Worm (Caenorhabditis elegans): ENCODE data around the gene mcm-3.

ce11 chrV:15092666-15093065 lies 33.3 kb upstream of the mcm-3 start, which contains the start of gene txt-12:
- no peak for TF ChIP-seq mep-1 (tag; optimal IDR thresholded peaks at IDR 0.05)
- no peak for TF ChIP-seq tbx-8 (GFP tag; optimal IDR thresholded peaks at IDR 0.05)
- TF ChIP-seq M03D4.4 (tag; optimal IDR thresholded peaks at IDR 0.05) = no peak
- TF ChIP-seq ham-2 (GFP tag; optimal IDR thresholded peaks at IDR 0.05) = no peak
- no peak for TF ChIP-seq unc-62 (GFP tag; optimal IDR thresholded peaks at IDR 0.05)
- TF ChIP-seq snpc-4 (tag; optimal IDR thresholded peaks at IDR 0.05) = no peak
- no peak for TF ChIP-seq ztf-11 (tag; optimal IDR thresholded peaks at IDR 0.05)
- no peak for TF ChIP-seq bed-3 (GFP tag; optimal IDR thresholded peaks at IDR 0.05)

Measured in whole organism, mixed stage, embryonic.